Fruit fly (Drosophila melanogaster): ENCODE data around the gene Argk2.

Gene Argk2

dm6 chr3L:9028057-9028456 is 19.2 kb upstream of the Argk2 start (continued):
- TF ChIP-seq chm (GFP tag; IDR thresholded peaks at IDR 0.05) (peak; percentile 64; the same call in 1 of the 2 replicates), CG9876 (GFP tag; optimal IDR thresholded peaks at IDR 0.05) (no peak), CG12071 (GFP tag; optimal IDR thresholded peaks at IDR 0.05) (no peak), CG13296 (GFP tag; optimal IDR thresholded peaks at IDR 0.05) (no peak), CG14014 (GFP tag; IDR thresholded peaks at IDR 0.05) (peak; percentile 44; the same call in 1 of the 2 replicates), CG30431 (GFP tag; optimal IDR thresholded peaks at IDR 0.05) (peak; percentile 33), Blimp-1 (GFP tag; optimal IDR thresholded peaks at IDR 0.05) (peak; percentile 5), az2 (GFP tag; optimal IDR thresholded peaks at IDR 0.05) (peak; percentile 52), Bdp1 (GFP tag; optimal IDR thresholded peaks at IDR 0.05) (peak; percentile 2), Sox100B (GFP tag; optimal IDR thresholded peaks at IDR 0.05) (peak; percentile 30), bab2 (GFP tag; optimal IDR thresholded peaks at IDR 0.05) (peak; percentile 51), HLH3B (GFP tag; IDR thresholded peaks at IDR 0.05) (peak; percentile 59; the same call in 1 of the 2 replicates), CG2116 (GFP tag; optimal IDR thresholded peaks at IDR 0.05) (no peak), seq (GFP tag; IDR thresholded peaks at IDR 0.05) (no peak), CG15601 (tag; optimal IDR thresholded peaks at IDR 0.05) (peak; percentile 44), Ptx1 (GFP tag; IDR thresholded peaks at IDR 0.05) (peak; percentile 49; the same call in 1 of the 2 replicates), esg (GFP tag; conservative IDR thresholded peaks at IDR 0.05) (peak; percentile 31; the same call in 1 of the 2 replicates), unpg (GFP tag; optimal IDR thresholded peaks at IDR 0.05) (peak; percentile 57), CG6175 (GFP tag; IDR thresholded peaks at IDR 0.05) (no peak), CG4282 (GFP tag; optimal IDR thresholded peaks at IDR 0.05) (no peak), CG6689 (GFP tag; IDR thresholded peaks at IDR 0.05) (0 out of 2 replicates have a peak, but pooled peaks have one; percentile 33), CG1529 (GFP tag; optimal IDR thresholded peaks at IDR 0.05) (peak; percentile 18), bowl (GFP tag; IDR thresholded peaks at IDR 0.05) (no peak), trem (tag; optimal IDR thresholded peaks at IDR 0.05) (peak; percentile 32), Mes4 (GFP tag; optimal IDR thresholded peaks at IDR 0.05) (peak; percentile 17), chif (GFP tag; optimal IDR thresholded peaks at IDR 0.05) (peak; percentile 25 to 63), CG2712 (tag; optimal IDR thresholded peaks at IDR 0.05) (peak; percentile 56), Atf3 (GFP tag; optimal IDR thresholded peaks at IDR 0.05) (peak; percentile 56), CG32772 (GFP tag; IDR thresholded peaks at IDR 0.05) (no peak), Atf-2 (GFP tag; optimal IDR thresholded peaks at IDR 0.05) (peak; percentile 44), CG11398 (GFP tag; optimal IDR thresholded peaks at IDR 0.05) (peak; percentile 8), CG13424 (tag; optimal IDR thresholded peaks at IDR 0.05) (peak; percentile 59), da (GFP tag; optimal IDR thresholded peaks at IDR 0.05) (no peak), Hr51 (GFP tag; optimal IDR thresholded peaks at IDR 0.05) (peak in 1 of 2 experiments; percentile 27), ranshi (GFP tag; IDR thresholded peaks at IDR 0.05) (peak; percentile 33; the same call in 1 of the 2 replicates), lola (GFP tag; optimal IDR thresholded peaks at IDR 0.05) (peak in 1 of 3 experiments; percentile 76), gcm (GFP tag; optimal IDR thresholded peaks at IDR 0.05) (no peak), hbn (GFP tag; IDR thresholded peaks at IDR 0.05; ENCODE audit: partially characterized antibody) (no peak), MESR4 (GFP tag; optimal IDR thresholded peaks at IDR 0.05) (no peak), ro (GFP tag; IDR thresholded peaks at IDR 0.05) (no peak), CG1024 (GFP tag; IDR thresholded peaks at IDR 0.05) (peak; percentile 30; the same call in 1 of the 2 replicates), Trl (optimal IDR thresholded peaks at IDR 0.05) (no peak), Trl (GFP tag; optimal IDR thresholded peaks at IDR 0.05) (peak; percentile 31), CG5180 (GFP tag; optimal IDR thresholded peaks at IDR 0.05) (no peak), gsb-n (tag; optimal IDR thresholded peaks at IDR 0.05) (peak; percentile 38), YL-1 (GFP tag; optimal IDR thresholded peaks at IDR 0.05) (no peak), CG11504 (tag; optimal IDR thresholded peaks at IDR 0.05) (peak; percentile 60), Camta (GFP tag; optimal IDR thresholded peaks at IDR 0.05) (peak; percentile 56), CG17359 (tag; optimal IDR thresholded peaks at IDR 0.05) (peak; percentile 20), CG9609 (GFP tag; optimal IDR thresholded peaks at IDR 0.05) (peak; percentile 38), CG17829 (tag; optimal IDR thresholded peaks at IDR 0.05) (peak; percentile 55)
